Worm (Caenorhabditis elegans): ENCODE results near the gene sre-30.

ce11 chrII:12369202-12369601 lies 37.1 kb downstream of the sre-30 start:
- TF ChIP-seq peb-1 (tag; optimal IDR thresholded peaks at IDR 0.05) (no peak), nhr-11 (tag; optimal IDR thresholded peaks at IDR 0.05) (no peak), lin-13 (GFP tag; optimal IDR thresholded peaks at IDR 0.05) (no peak)
